Worm (Caenorhabditis elegans) whole organism, late embryonic: ENCODE data around the gene timm-17B.1.

Experiments
- C38D4.7 ChIP-seq: fragments of 200-800 bp; sonication (Bioruptor generic); optimal IDR thresholded peaks from 2 replicates; lab custom pipeline; 2018; ENCODE audit warnings: mild to moderate bottlenecking, missing genetic modification characterization, moderate library complexity, missing compliant biosample characterization
- nfya-1 ChIP-seq: sonication (generic microtip); optimal IDR thresholded peaks from 2 replicates; lab custom pipeline; 2017; ENCODE audit warnings: missing genetic modification characterization, mild to moderate bottlenecking, missing compliant biosample characterization, antibody characterized with exemption, moderate library complexity
- nhr-11 ChIP-seq: fragments of 150-350 bp; optimal IDR thresholded peaks from 2 replicates; lab custom pipeline; 2014; ENCODE audit warnings: missing biosample characterization, missing genetic modification characterization
- npax-4 ChIP-seq: sonication (generic microtip); optimal IDR thresholded peaks from 2 replicates; lab custom pipeline; 2016; ENCODE audit warnings: missing genetic modification characterization, missing compliant biosample characterization
- unc-86 ChIP-seq: sonication (generic microtip); optimal IDR thresholded peaks from 2 replicates; lab custom pipeline; 2016; ENCODE audit warnings: missing genetic modification characterization, missing compliant biosample characterization

- TF ChIP-seq npax-4 (tag; lab: Kevin White, UChicago) (no peak), C38D4.7 (no peak), nfya-1 (peak; percentile 96), unc-86 (tag; lab: Kevin White, UChicago) (no peak), nhr-11 (no peak)
These were observed 31.2 kb upstream of the timm-17B.1 start for ce11 chrIV:4776501-4776900.
